Fruit fly (Drosophila melanogaster) S2 (cell line): ENCODE measurements around the gene vap.

Experiments used
- CG8478 ChIP-seq: fragments of >200 bp; optimal IDR thresholded peaks from 2 replicates; lab custom pipeline; 2018
- CTCF ChIP-seq, 2 experiments: fragments of >200 bp; optimal IDR thresholded peaks; 2 replicates each; lab custom pipeline; 2018

DNA sequence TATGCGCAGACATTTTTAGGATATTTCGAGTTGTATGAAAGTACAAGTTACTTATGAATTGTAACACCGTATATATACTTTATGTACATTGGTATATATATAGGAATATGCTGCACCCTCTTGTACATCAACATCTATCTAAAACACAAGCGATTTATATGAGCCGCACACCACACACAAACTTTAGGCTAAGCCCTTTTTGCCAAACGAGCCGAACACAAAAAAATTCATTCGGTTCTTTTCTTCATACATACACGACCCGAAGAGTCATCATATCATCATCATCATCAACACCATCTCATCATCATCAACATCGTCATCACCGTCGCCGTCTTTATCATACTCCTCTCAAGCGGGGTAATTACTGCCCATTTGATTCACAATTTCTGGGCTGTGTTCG, 546 bp downstream of the vap start:
- no peak for TF ChIP-seq CTCF (optimal IDR thresholded peaks at IDR 0.05; lab: Kevin White, UChicago)
- no peak for TF ChIP-seq CG8478
